Worm (Caenorhabditis elegans) whole organism, midembryonic: ENCODE data around the gene gst-21.
"Not testable (repeated sequence)": the region's sequence is repeated elsewhere in the genome, so short reads cannot be mapped to it uniquely, and the experiment has no call there.

Experiments used
- T22C8.4 ChIP-seq: fragments of 200-800 bp; sonication (Bioruptor generic); IDR thresholded peaks from 2 replicates; pipeline ENCODE4 v1.3.6; 2022; ENCODE audit warnings: missing genetic modification characterization, missing compliant biosample characterization
- cog-1 ChIP-seq: sonication (generic microtip); optimal IDR thresholded peaks from 2 replicates; lab custom pipeline; 2016; ENCODE audit warnings: missing genetic modification characterization, missing compliant biosample characterization
- flt-1 ChIP-seq: fragments of 200-800 bp; sonication (Bioruptor generic); IDR thresholded peaks from 2 replicates; pipeline ENCODE4 v1.3.6; 2022; ENCODE audit warnings: missing genetic modification characterization, missing compliant biosample characterization
- klf-2 ChIP-seq: fragments of 200-800 bp; sonication (Bioruptor generic); conservative IDR thresholded peaks from 2 replicates; pipeline ENCODE4 v1.3.6; 2022; ENCODE audit warnings: missing genetic modification reagents, missing genetic modification characterization, missing compliant biosample characterization
- med-1 ChIP-seq: sonication (generic microtip); optimal IDR thresholded peaks from 2 replicates; lab custom pipeline; 2017; ENCODE audit warnings: missing genetic modification characterization, mild to moderate bottlenecking, missing compliant biosample characterization, antibody characterized with exemption, missing genetic modification reagents; ENCODE audit not compliant: insufficient read depth
- ref-1 ChIP-seq: fragments of 200-800 bp; sonication (Bioruptor generic); conservative IDR thresholded peaks from 2 replicates; pipeline ENCODE4 v1.3.6; 2022; ENCODE audit warnings: missing genetic modification reagents, missing genetic modification characterization, missing compliant biosample characterization
- tab-1 ChIP-seq: fragments of 200-800 bp; sonication (Bioruptor generic); IDR thresholded peaks from 2 replicates; pipeline ENCODE4 v1.3.6; 2022; ENCODE audit warnings: missing genetic modification characterization, missing compliant biosample characterization
- ztf-23 ChIP-seq: fragments of 200-800 bp; sonication (Bioruptor generic); IDR thresholded peaks from 2 replicates; pipeline ENCODE4 v1.3.6; 2022; ENCODE audit warnings: missing genetic modification reagents, missing genetic modification characterization, missing compliant biosample characterization
- ztf-29 ChIP-seq: fragments of 200-800 bp; sonication (Bioruptor generic); IDR thresholded peaks from 2 replicates; pipeline ENCODE4 v1.3.6; 2022; ENCODE audit warnings: missing genetic modification reagents, missing genetic modification characterization, missing compliant biosample characterization

The gst-21 gene

DNA sequence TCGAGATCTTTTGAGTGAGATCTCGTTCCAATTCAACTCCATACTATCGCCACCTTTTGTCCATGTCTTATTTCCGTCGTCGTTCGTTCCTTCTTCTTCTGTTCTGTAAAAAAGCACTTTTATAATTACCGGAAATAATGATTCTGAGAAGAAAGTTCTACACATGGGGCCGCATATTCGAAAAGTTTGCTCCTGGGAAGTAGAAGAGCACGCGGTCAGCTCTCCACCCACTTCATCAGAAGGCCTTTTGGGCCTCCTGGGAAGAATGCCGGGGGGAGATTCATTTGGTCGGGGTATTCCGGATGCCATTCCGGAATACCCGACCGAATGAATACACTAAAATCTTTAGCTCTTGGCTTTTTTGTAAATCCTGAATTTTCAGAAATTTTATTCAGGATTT lies 39.3 kb downstream of the gst-21 start, which contains the start of gene Y46H3C.5:
TSS of gene Y46H3C.5 (minus strand) at position 2 of the 400 bp plus-strand sequence.
- TF ChIP-seq klf-2; T22C8.4 (GFP tag; lab: Robert Waterston, UW); med-1: not testable (repeated sequence)

ce11 chrV:1685328-1685727 lies 46.5 kb downstream of the gst-21 start, which contains the start of gene srh-5:
Gene srh-5, plus strand, starts transcription at chrV:1685628.
- TF ChIP-seq ref-1 (GFP tag; lab: Robert Waterston, UW) (no peak), ztf-29 (GFP tag; lab: Robert Waterston, UW) (no peak), tab-1 (GFP tag; lab: Robert Waterston, UW) (no peak), ztf-23 (no peak), cog-1 (no peak), klf-2 (no peak), T22C8.4 (GFP tag; lab: Robert Waterston, UW) (no peak), flt-1 (GFP tag; lab: Robert Waterston, UW) (no peak), med-1 (no peak)

ce11 chrV:1682279-1682678 lies 49.5 kb downstream of the gst-21 start, which contains the start of gene srh-3:
Gene srh-3, plus strand, starts transcription at chrV:1682579.
- no peak for TF ChIP-seq flt-1 (GFP tag; lab: Robert Waterston, UW)
- TF ChIP-seq tab-1 (GFP tag; lab: Robert Waterston, UW): no peak
- no peak for TF ChIP-seq ztf-23
- TF ChIP-seq ref-1 (GFP tag; lab: Robert Waterston, UW): no peak
- no peak for TF ChIP-seq med-1
- no peak for TF ChIP-seq klf-2
- TF ChIP-seq ztf-29 (GFP tag; lab: Robert Waterston, UW): no peak
- no peak for TF ChIP-seq T22C8.4 (GFP tag; lab: Robert Waterston, UW)
- TF ChIP-seq cog-1: no peak

- TF ChIP-seq ref-1 (GFP tag; lab: Robert Waterston, UW) (no peak), cog-1 (no peak), ztf-23 (no peak), ztf-29 (GFP tag; lab: Robert Waterston, UW) (no peak), flt-1 (GFP tag; lab: Robert Waterston, UW) (no peak), tab-1 (GFP tag; lab: Robert Waterston, UW) (no peak), T22C8.4 (GFP tag; lab: Robert Waterston, UW) (no peak), klf-2 (no peak)
Measured at ce11 chrV:1680770-1681169, 51.0 kb downstream of the gst-21 start, which contains the start of gene srw-91. Gene srw-91, minus strand, starts transcription at chrV:1680870.
